Worm (Caenorhabditis elegans) whole organism, L4 larva: Measurements from ENCODE around the gene T27A8.2.

Source experiments
- F26F4.8 ChIP-seq: fragments of 200-800 bp; sonication (Bioruptor generic); conservative IDR thresholded peaks from 2 replicates; pipeline ENCODE4 v1.3.6; 2022; ENCODE audit warnings: missing genetic modification characterization, missing compliant biosample characterization
- cey-2 ChIP-seq: sonication (generic microtip); optimal IDR thresholded peaks from 3 replicates; lab custom pipeline; 2017; ENCODE audit warnings: missing genetic modification characterization, mild to moderate bottlenecking, missing compliant biosample characterization, antibody characterized with exemption, borderline replicate concordance; ENCODE audit not compliant: insufficient read depth
- fos-1 ChIP-seq: fragments of 150-350 bp; optimal IDR thresholded peaks from 2 replicates; lab custom pipeline; 2014; ENCODE audit warnings: missing biosample characterization, missing genetic modification characterization
- nhr-11 ChIP-seq: fragments of 150-350 bp; optimal IDR thresholded peaks from 2 replicates; lab custom pipeline; 2014; ENCODE audit warnings: missing biosample characterization, missing genetic modification characterization
- ztf-7 ChIP-seq: fragments of 150-350 bp; optimal IDR thresholded peaks from 2 replicates; lab custom pipeline; 2014; ENCODE audit warnings: missing biosample characterization, missing genetic modification characterization

ce11 chrX:16039173-16039572, 19.6 kb downstream of the T27A8.2 start:
- TF ChIP-seq nhr-11 (no peak), ztf-7 (tag; lab: Kevin White, UChicago) (no peak), F26F4.8 (GFP tag; lab: Robert Waterston, UW) (no peak), cey-2 (tag; lab: Kevin White, UChicago) (no peak), fos-1 (no peak)
